Worm (Caenorhabditis elegans) whole organism, young adult: ENCODE measurements around the gene tag-10.
A peak's percentile ranks its signal among the peaks of the same experiment; 100 is the strongest.

Experiments used
- B0261.1 ChIP-seq: sonication (generic microtip); optimal IDR thresholded peaks from 2 replicates; lab custom pipeline; 2016; ENCODE audit warnings: mild to moderate bottlenecking, missing genetic modification characterization, moderate library complexity, missing compliant biosample characterization
- F33H1.4 ChIP-seq: fragments of 200-800 bp; sonication (Bioruptor generic); IDR thresholded peaks from 2 replicates; pipeline ENCODE4 v1.3.6; 2022; ENCODE audit warnings: missing genetic modification reagents, missing genetic modification characterization, missing compliant biosample characterization
- ceh-27 ChIP-seq: fragments of 200-800 bp; sonication (Bioruptor generic); optimal IDR thresholded peaks from 2 replicates; lab custom pipeline; 2018; ENCODE audit warnings: mild to moderate bottlenecking, missing genetic modification characterization, moderate library complexity, missing compliant biosample characterization
- lin-26 ChIP-seq: fragments of 200-800 bp; sonication (Bioruptor generic); IDR thresholded peaks from 2 replicates; pipeline ENCODE4 v1.3.6; 2022; ENCODE audit warnings: missing genetic modification reagents, missing genetic modification characterization, missing compliant biosample characterization
- lin-40 ChIP-seq: sonication (generic microtip); optimal IDR thresholded peaks from 2 replicates; lab custom pipeline; 2016; ENCODE audit warnings: missing genetic modification characterization, mild to moderate bottlenecking, missing compliant biosample characterization, missing genotype, missing genetic modification reagents
- lsy-27 ChIP-seq: sonication (generic microtip); optimal IDR thresholded peaks from 2 replicates; lab custom pipeline; 2017; ENCODE audit warnings: missing genetic modification characterization, mild to moderate bottlenecking, missing compliant biosample characterization, antibody characterized with exemption, missing genotype, borderline replicate concordance; ENCODE audit not compliant: insufficient read depth
- somi-1 ChIP-seq: fragments of 200-800 bp; sonication (Bioruptor generic); optimal IDR thresholded peaks from 2 replicates; lab custom pipeline; 2018; ENCODE audit warnings: mild to moderate bottlenecking, missing genetic modification characterization, missing compliant biosample characterization
- zfh-2 ChIP-seq: fragments of 200-800 bp; sonication (Bioruptor generic); conservative IDR thresholded peaks from 2 replicates; pipeline ENCODE4 v1.3.6; 2022; ENCODE audit warnings: missing genetic modification reagents, missing genetic modification characterization, missing compliant biosample characterization
- ztf-26 ChIP-seq: sonication (generic microtip); optimal IDR thresholded peaks from 2 replicates; lab custom pipeline; 2017; ENCODE audit warnings: missing genetic modification characterization, missing compliant biosample characterization

tag-10 gene

DNA sequence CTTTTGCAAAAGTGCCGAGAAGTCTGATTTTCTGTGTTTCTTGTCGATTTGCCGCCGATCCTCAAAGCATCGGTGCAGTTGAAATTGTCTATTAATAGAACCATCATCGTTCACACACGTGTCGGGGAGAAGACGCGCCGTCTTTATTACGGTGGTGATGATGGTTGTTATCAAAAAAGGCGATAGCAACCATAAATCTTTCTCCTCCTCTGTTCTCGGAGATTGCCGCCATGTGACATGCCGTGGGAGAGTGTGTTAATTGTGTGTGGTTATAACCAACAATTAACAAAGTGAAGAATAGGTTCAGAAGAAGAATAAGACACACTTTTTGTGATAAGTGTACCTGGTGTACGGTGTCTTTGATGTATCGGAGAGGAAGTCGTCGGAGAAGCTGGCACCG, 48.7 kb downstream of the tag-10 start:
- TF ChIP-seq F33H1.4 (GFP tag; lab: Robert Waterston, UW) (no peak), ceh-27 (GFP tag; lab: Kevin White, UChicago) (peak; percentile 7), somi-1 (GFP tag; lab: Kevin White, UChicago) (peak; percentile 21), ztf-26 (tag; lab: Kevin White, UChicago) (peak; percentile 40), lin-26 (GFP tag; lab: Robert Waterston, UW) (0 out of 2 replicates have a peak, but pooled peaks have one; percentile 41), B0261.1 (tag; lab: Kevin White, UChicago) (no peak), lin-40 (tag; lab: Kevin White, UChicago) (peak; percentile 49)

DNA sequence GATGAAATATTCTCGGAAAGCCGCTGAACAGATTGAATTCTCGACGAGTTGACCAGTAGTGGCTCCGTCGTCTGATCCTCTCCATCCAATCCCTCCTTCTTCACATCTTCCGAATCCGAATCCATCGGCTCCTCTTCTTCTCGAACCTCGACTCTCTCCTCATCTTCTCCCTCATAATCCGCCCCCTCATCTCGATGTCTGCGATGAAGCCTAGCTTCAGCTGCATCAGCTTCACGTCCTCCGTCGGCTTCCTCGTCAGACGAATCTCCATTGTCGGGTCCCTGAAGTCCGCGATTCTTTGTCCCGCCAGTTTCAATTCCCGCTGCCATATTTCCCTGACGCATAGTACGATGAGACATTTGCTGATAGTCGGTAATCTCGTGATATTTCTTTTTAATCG, 53.2 kb downstream of the tag-10 start:
- no peak for TF ChIP-seq lsy-27 (tag; lab: Kevin White, UChicago)
- peak; percentile 62 for TF ChIP-seq zfh-2 (GFP tag; lab: Robert Waterston, UW)
